Worm (Caenorhabditis elegans) whole organism, L1 larva: ENCODE results near the gene daf-9.

Experiments
- blmp-1 ChIP-seq: fragments of 150-350 bp; optimal IDR thresholded peaks from 2 replicates; lab custom pipeline; 2014; ENCODE audit warnings: missing biosample characterization, missing genetic modification characterization
- lsy-2 ChIP-seq, 2 experiments: fragments of 150-350 bp; optimal IDR thresholded peaks; 2 replicates each; lab custom pipeline; 2014; ENCODE audit warnings: missing biosample characterization in 2 of 2, missing genetic modification characterization in 2 of 2
- nhr-11 ChIP-seq: fragments of 150-350 bp; optimal IDR thresholded peaks from 2 replicates; lab custom pipeline; 2014; ENCODE audit warnings: missing biosample characterization, missing genetic modification characterization
- nhr-19 ChIP-seq: fragments of 200-800 bp; sonication (Bioruptor generic); conservative IDR thresholded peaks from 2 replicates; pipeline ENCODE4 v1.3.6; 2022; ENCODE audit warnings: missing genetic modification characterization, missing compliant biosample characterization
- skn-1 ChIP-seq: fragments of 150-350 bp; optimal IDR thresholded peaks from 2 replicates; lab custom pipeline; 2014; ENCODE audit warnings: missing biosample characterization, missing genetic modification characterization
- unc-30 ChIP-seq: sonication (generic microtip); optimal IDR thresholded peaks from 2 replicates; lab custom pipeline; 2017; ENCODE audit warnings: missing biosample characterization, missing genetic modification characterization

DNA sequence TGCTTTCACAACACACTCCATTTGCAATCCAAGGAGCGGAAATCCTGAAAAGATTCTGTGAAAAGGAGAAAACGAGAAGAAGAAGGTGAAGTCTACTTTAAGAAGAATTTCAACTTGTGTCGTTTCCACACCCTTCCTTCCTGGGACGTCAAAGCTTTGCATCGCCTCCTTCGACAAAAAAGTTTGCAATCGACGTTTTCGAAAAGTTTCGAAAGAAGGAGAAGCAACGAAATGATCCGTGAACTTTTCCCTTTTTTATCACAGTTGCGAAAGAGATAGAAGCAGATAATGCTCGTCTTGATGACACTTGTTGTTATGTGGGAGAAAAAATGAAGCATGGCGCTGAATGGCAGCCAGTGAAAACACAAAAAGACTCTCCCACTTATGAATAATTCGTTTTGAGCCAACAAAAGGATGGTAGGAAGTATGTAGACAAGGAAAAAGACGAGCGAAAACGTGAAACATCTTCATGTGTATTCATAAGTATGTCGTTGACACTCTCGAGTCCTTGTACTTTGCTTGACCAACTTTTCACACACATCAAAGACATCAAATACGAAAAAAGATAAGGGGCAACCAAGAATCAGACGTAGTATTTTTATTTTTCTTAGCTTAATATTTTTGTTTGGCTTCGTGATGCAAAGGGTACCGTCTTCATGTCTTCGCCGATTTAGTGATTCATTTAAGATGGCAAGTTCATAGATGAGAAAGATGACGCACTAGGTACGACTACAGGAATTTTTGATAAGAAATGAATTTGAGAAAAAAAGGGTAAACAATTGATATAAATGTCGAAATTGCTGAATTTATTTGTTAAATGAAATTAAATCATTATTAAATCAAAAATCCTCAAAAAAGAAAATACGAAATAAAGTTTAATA is 52.3 kb downstream of the daf-9 start:
- TF ChIP-seq unc-30 (tag; lab: Kevin White, UChicago) (no peak), blmp-1 (tag; lab: Kevin White, UChicago) (peak; percentile 9), nhr-19 (GFP tag; lab: Robert Waterston, UW) (no peak), lsy-2 (tag; optimal IDR thresholded peaks at IDR 0.05; lab: Kevin White, UChicago) (no peak), nhr-11 (tag; lab: Kevin White, UChicago) (no peak), skn-1 (tag; lab: Kevin White, UChicago) (no peak)
